Worm (Caenorhabditis elegans): ENCODE results near the gene srh-40.

Gene srh-40

ce11 chrIII:6615064-6615463 lies 4.4 kb downstream of the srh-40 start, which contains the start of gene cmtr-2 (continued):
- TF ChIP-seq nhr-20 (tag; optimal IDR thresholded peaks at IDR 0.05) = peak; percentile 33
- peak; percentile 36 for TF ChIP-seq lin-13 (GFP tag; optimal IDR thresholded peaks at IDR 0.05)
- peak; percentile 10 for TF ChIP-seq unc-86 (tag; optimal IDR thresholded peaks at IDR 0.05)
- no peak for TF ChIP-seq zip-4 (GFP tag; optimal IDR thresholded peaks at IDR 0.05)
- TF ChIP-seq alr-1 (tag; optimal IDR thresholded peaks at IDR 0.05; ENCODE audit: borderline replicate concordance) = no peak
- TF ChIP-seq efl-1 (optimal IDR thresholded peaks at IDR 0.05) = peak; percentile 95 to 98
- peak; percentile 96 to 100 for TF ChIP-seq efl-1 (GFP tag; optimal IDR thresholded peaks at IDR 0.05 in 1 of 2)
- no peak for TF ChIP-seq jun-1 (tag; optimal IDR thresholded peaks at IDR 0.05)
- TF ChIP-seq mef-2 (tag; optimal IDR thresholded peaks at IDR 0.05) = no peak
- peak; percentile 3 for TF ChIP-seq F16B12.6 (tag; optimal IDR thresholded peaks at IDR 0.05)
- TF ChIP-seq nhr-77 (tag; optimal IDR thresholded peaks at IDR 0.05) = peak; percentile 24
- peak in 1 of 2 experiments; percentile 1 for TF ChIP-seq mdl-1 (tag; optimal IDR thresholded peaks at IDR 0.05)
- TF ChIP-seq grh-1 (GFP tag; IDR thresholded peaks at IDR 0.05) = no peak
- no peak for TF ChIP-seq nhr-237 (tag; optimal IDR thresholded peaks at IDR 0.05)
- peak; percentile 64 for TF ChIP-seq nhr-71 (tag; optimal IDR thresholded peaks at IDR 0.05)
- peak; percentile 39 for TF ChIP-seq xbp-1 (tag; optimal IDR thresholded peaks at IDR 0.05)
- TF ChIP-seq aha-1 (tag; optimal IDR thresholded peaks at IDR 0.05) = no peak

- no peak for TF ChIP-seq hlh-4 (tag; optimal IDR thresholded peaks at IDR 0.05)
- TF ChIP-seq zag-1 (tag; optimal IDR thresholded peaks at IDR 0.05) = no peak
- TF ChIP-seq nhr-12 (tag; optimal IDR thresholded peaks at IDR 0.05) = no peak
- no peak for TF ChIP-seq nhr-47 (tag; optimal IDR thresholded peaks at IDR 0.05)
Observed at ce11 chrIII:6619952-6620351, 9.3 kb downstream of the srh-40 start, which contains the start of gene C13B9.2. Gene C13B9.2, plus strand, starts transcription at chrIII:6620252.

ce11 chrIII:6624872-6625271 lies 14.2 kb downstream of the srh-40 start, which contains the start of gene copd-1:
Gene copd-1, minus strand, starts transcription at chrIII:6624972.
- TF ChIP-seq nhr-71 (tag; optimal IDR thresholded peaks at IDR 0.05) (no peak), lin-39 (tag; optimal IDR thresholded peaks at IDR 0.05) (no peak), hlh-17 (GFP tag; optimal IDR thresholded peaks at IDR 0.05; ENCODE audit: borderline replicate concordance) (no peak), grh-1 (GFP tag; IDR thresholded peaks at IDR 0.05) (no peak), mep-1 (tag; optimal IDR thresholded peaks at IDR 0.05) (no peak), lin-13 (GFP tag; optimal IDR thresholded peaks at IDR 0.05) (no peak), ces-1 (GFP tag; optimal IDR thresholded peaks at IDR 0.05) (no peak), tlp-1 (tag; optimal IDR thresholded peaks at IDR 0.05) (no peak), xbp-1 (tag; optimal IDR thresholded peaks at IDR 0.05) (no peak), lin-15B (tag; optimal IDR thresholded peaks at IDR 0.05) (no peak)

ce11 chrIII:6625317-6625716 lies 14.7 kb downstream of the srh-40 start:
- TF ChIP-seq lin-35 (GFP tag; optimal IDR thresholded peaks at IDR 0.05) = peak; percentile 46 to 66
- TF ChIP-seq ceh-88 (GFP tag; IDR thresholded peaks at IDR 0.05) = no peak
- TF ChIP-seq alr-1 (tag; optimal IDR thresholded peaks at IDR 0.05; ENCODE audit: borderline replicate concordance) = no peak
- no peak for TF ChIP-seq unc-30 (tag; optimal IDR thresholded peaks at IDR 0.05)
- TF ChIP-seq snu-23 (GFP tag; optimal IDR thresholded peaks at IDR 0.05) = peak; percentile 52
- peak; percentile 11 for TF ChIP-seq F16B12.6 (tag; optimal IDR thresholded peaks at IDR 0.05)
- peak; percentile 39 to 73 for TF ChIP-seq lsy-2 (tag; optimal IDR thresholded peaks at IDR 0.05)
- TF ChIP-seq mep-1 (tag; optimal IDR thresholded peaks at IDR 0.05) = peak; percentile 85
- TF ChIP-seq aly-2 (tag; optimal IDR thresholded peaks at IDR 0.05) = no peak
- TF ChIP-seq nhr-85 (tag) = peak; percentile 70
- no peak for TF ChIP-seq efl-3 (GFP tag; optimal IDR thresholded peaks at IDR 0.05)
- no peak for TF ChIP-seq sox-4 (tag; optimal IDR thresholded peaks at IDR 0.05)
- TF ChIP-seq blmp-1 (tag; optimal IDR thresholded peaks at IDR 0.05) = peak; percentile 63
- no peak for TF ChIP-seq egl-13 (tag; optimal IDR thresholded peaks at IDR 0.05)
- no peak for TF ChIP-seq fkh-4 (tag; optimal IDR thresholded peaks at IDR 0.05; ENCODE audit: borderline replicate concordance)
- peak; percentile 34 for TF ChIP-seq C16A3.4 (tag; optimal IDR thresholded peaks at IDR 0.05)
- TF ChIP-seq nhr-12 (tag; optimal IDR thresholded peaks at IDR 0.05) = no peak
- TF ChIP-seq mef-2 (tag; optimal IDR thresholded peaks at IDR 0.05) = no peak
- no peak for TF ChIP-seq hlh-4 (tag; optimal IDR thresholded peaks at IDR 0.05)
- TF ChIP-seq egl-27 (tag; optimal IDR thresholded peaks at IDR 0.05) = no peak
- TF ChIP-seq nhr-77 (tag; optimal IDR thresholded peaks at IDR 0.05) = no peak
- no peak for TF ChIP-seq aha-1 (tag; optimal IDR thresholded peaks at IDR 0.05)
- no peak for TF ChIP-seq jun-1 (tag; optimal IDR thresholded peaks at IDR 0.05)
- TF ChIP-seq pax-3 (tag; optimal IDR thresholded peaks at IDR 0.05) = no peak
- no peak for TF ChIP-seq fos-1 (tag; optimal IDR thresholded peaks at IDR 0.05)
- no peak for TF ChIP-seq ztf-4 (tag; optimal IDR thresholded peaks at IDR 0.05)
- peak in 1 of 3 experiments; percentile 39 for TF ChIP-seq ceh-82 (tag; optimal IDR thresholded peaks at IDR 0.05)
- TF ChIP-seq nhr-237 (tag; optimal IDR thresholded peaks at IDR 0.05) = no peak
- TF ChIP-seq elt-3 (tag; optimal IDR thresholded peaks at IDR 0.05) = peak in 1 of 6 experiments; percentile 2
- TF ChIP-seq sptf-1 (tag; optimal IDR thresholded peaks at IDR 0.05) = no peak
- TF ChIP-seq nhr-71 (tag; optimal IDR thresholded peaks at IDR 0.05) = peak; percentile 60
